Worm (Caenorhabditis elegans): ENCODE measurements around the gene ceh-81.

The ceh-81 gene

DNA sequence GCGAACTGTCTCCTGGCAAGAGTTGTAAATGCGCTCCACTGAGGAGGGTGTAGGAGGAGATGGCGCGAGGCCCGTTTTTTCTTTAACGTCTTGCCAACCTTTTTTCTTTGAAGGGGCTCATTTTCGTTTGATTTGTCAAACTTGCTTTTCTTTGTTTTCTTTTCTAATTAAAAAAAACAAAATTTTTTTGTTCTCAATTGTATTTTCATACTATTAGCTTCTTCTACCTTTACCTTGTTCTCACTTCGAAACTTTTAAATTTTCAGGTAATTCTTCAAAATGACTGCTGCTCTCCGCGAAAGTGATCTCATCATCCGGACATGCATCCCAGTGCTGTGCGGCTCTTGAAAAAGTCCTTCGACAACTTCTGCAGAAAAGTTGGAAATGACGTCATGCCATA, 20.2 kb upstream of the ceh-81 start, which contains the start of gene fbxa-184:
TSS of gene fbxa-184 (plus strand) at position 301 of the 400 bp plus-strand sequence.
- TF ChIP-seq ceh-2 (tag; optimal IDR thresholded peaks at IDR 0.05) (no peak), ahr-1 (tag; optimal IDR thresholded peaks at IDR 0.05) (no peak), tbx-7 (tag; optimal IDR thresholded peaks at IDR 0.05) (no peak), T23F11.4 (GFP tag; optimal IDR thresholded peaks at IDR 0.05) (no peak), mec-3 (tag; optimal IDR thresholded peaks at IDR 0.05; ENCODE audit: borderline replicate concordance) (no peak), C38D4.7 (GFP tag; optimal IDR thresholded peaks at IDR 0.05) (no peak), syd-9 (tag; optimal IDR thresholded peaks at IDR 0.05) (no peak), npax-4 (tag; optimal IDR thresholded peaks at IDR 0.05) (no peak), dve-1 (tag; optimal IDR thresholded peaks at IDR 0.05) (no peak), fkh-10 (GFP tag; optimal IDR thresholded peaks at IDR 0.05) (no peak), gmeb-2 (tag; optimal IDR thresholded peaks at IDR 0.05) (no peak)

DNA sequence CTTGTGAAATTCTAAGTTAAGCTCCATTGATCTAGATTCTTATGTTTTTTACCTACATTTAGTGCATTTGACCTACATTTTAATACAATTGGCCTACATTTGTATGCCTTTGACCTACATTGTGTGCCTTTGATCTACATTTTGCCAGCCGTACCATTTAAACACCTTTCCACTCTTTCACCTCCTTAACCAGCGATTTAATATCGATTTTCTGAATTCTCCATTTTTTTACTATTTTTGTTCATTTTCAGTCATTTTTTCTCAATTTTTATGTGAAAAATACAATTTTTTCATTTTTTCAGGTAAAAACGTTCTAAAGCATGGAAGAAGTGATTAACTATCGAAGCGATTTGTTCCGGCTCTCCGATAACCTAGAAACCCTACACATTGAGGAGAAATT, 17.3 kb upstream of the ceh-81 start, which contains the start of gene btb-7:
TSS of gene btb-7 (plus strand) at position 301 of the 400 bp plus-strand sequence.
- TF ChIP-seq ahr-1 (tag; optimal IDR thresholded peaks at IDR 0.05): no peak
- TF ChIP-seq ceh-2 (tag; optimal IDR thresholded peaks at IDR 0.05): no peak
- TF ChIP-seq tbx-2 (tag; optimal IDR thresholded peaks at IDR 0.05): no peak
- TF ChIP-seq ceh-6 (GFP tag; optimal IDR thresholded peaks at IDR 0.05): no peak
- TF ChIP-seq ceh-31 (tag; optimal IDR thresholded peaks at IDR 0.05): no peak
- TF ChIP-seq nfya-1 (tag; optimal IDR thresholded peaks at IDR 0.05): no peak
- TF ChIP-seq F13H6.1 (tag; optimal IDR thresholded peaks at IDR 0.05): no peak
- TF ChIP-seq ref-2 (tag; optimal IDR thresholded peaks at IDR 0.05): no peak
- TF ChIP-seq hlh-15 (tag; optimal IDR thresholded peaks at IDR 0.05): no peak
- TF ChIP-seq odd-2 (tag; optimal IDR thresholded peaks at IDR 0.05): no peak
- no peak for TF ChIP-seq lim-6 (tag; optimal IDR thresholded peaks at IDR 0.05)
- no peak for TF ChIP-seq sdc-2 (tag; optimal IDR thresholded peaks at IDR 0.05)
- TF ChIP-seq hlh-13 (GFP tag; optimal IDR thresholded peaks at IDR 0.05): no peak
- no peak for TF ChIP-seq ceh-24 (tag; optimal IDR thresholded peaks at IDR 0.05)
- TF ChIP-seq unc-42 (tag; optimal IDR thresholded peaks at IDR 0.05): no peak
- TF ChIP-seq C08G9.2 (tag; optimal IDR thresholded peaks at IDR 0.05): no peak

- no peak for TF ChIP-seq ztf-16 (tag; optimal IDR thresholded peaks at IDR 0.05)
- TF ChIP-seq nfya-1 (tag; optimal IDR thresholded peaks at IDR 0.05): no peak
- no peak for TF ChIP-seq sox-4 (tag; optimal IDR thresholded peaks at IDR 0.05)
- no peak for TF ChIP-seq ceh-19 (GFP tag; optimal IDR thresholded peaks at IDR 0.05)
- TF ChIP-seq nhr-11 (tag; optimal IDR thresholded peaks at IDR 0.05): no peak
- TF ChIP-seq ceh-18 (tag; optimal IDR thresholded peaks at IDR 0.05): no peak
These were observed 15.3 kb upstream of the ceh-81 start, which contains the start of gene btb-6 for ce11 chrII:1714772-1715353. btb-6 (plus strand) TSS chrII:1715303.

- TF ChIP-seq sdc-2 (tag; optimal IDR thresholded peaks at IDR 0.05): no peak
- TF ChIP-seq C08G9.2 (tag; optimal IDR thresholded peaks at IDR 0.05): no peak
- no peak for TF ChIP-seq unc-86 (tag; optimal IDR thresholded peaks at IDR 0.05)
- TF ChIP-seq fkh-6 (tag; optimal IDR thresholded peaks at IDR 0.05): no peak
- no peak for TF ChIP-seq pros-1 (tag; optimal IDR thresholded peaks at IDR 0.05)
- no peak for TF ChIP-seq elt-2 (tag; optimal IDR thresholded peaks at IDR 0.05)
- TF ChIP-seq sox-4 (tag; optimal IDR thresholded peaks at IDR 0.05): no peak
- TF ChIP-seq ceh-31 (tag; optimal IDR thresholded peaks at IDR 0.05): no peak
These were observed 11.1 kb upstream of the ceh-81 start, which contains the start of gene fbxb-48 for ce11 chrII:1719153-1719552. fbxb-48 (minus strand) TSS chrII:1719253.

ce11 chrII:1722394-1722793, 7.8 kb upstream of the ceh-81 start, which contains the start of the genes fbxb-5 and btb-8:
fbxb-5 (minus strand) TSS chrII:1722494.
btb-8 (plus strand) TSS chrII:1722770.
- TF ChIP-seq pat-9 (tag; optimal IDR thresholded peaks at IDR 0.05) (no peak), hlh-13 (GFP tag; optimal IDR thresholded peaks at IDR 0.05) (no peak), pax-1 (tag; optimal IDR thresholded peaks at IDR 0.05) (no peak), hlh-15 (tag; optimal IDR thresholded peaks at IDR 0.05) (no peak), hlh-6 (tag; optimal IDR thresholded peaks at IDR 0.05) (no peak), dmd-4 (tag; optimal IDR thresholded peaks at IDR 0.05; ENCODE audit: borderline replicate concordance) (no peak), fkh-10 (GFP tag; optimal IDR thresholded peaks at IDR 0.05) (no peak), nhr-232 (tag; optimal IDR thresholded peaks at IDR 0.05) (no peak), syd-9 (tag; optimal IDR thresholded peaks at IDR 0.05) (no peak)

All from whole organism, late embryonic.